Worm (Caenorhabditis elegans) whole organism, L4 larva: Measurements from ENCODE around the gene tmem-218.
A peak's percentile ranks its signal among the peaks of the same experiment; 100 is the strongest.

Source experiments
- F26F4.8 ChIP-seq: fragments of 200-800 bp; sonication (Bioruptor generic); conservative IDR thresholded peaks from 2 replicates; pipeline ENCODE4 v1.3.6; 2022; ENCODE audit warnings: missing genetic modification characterization, missing compliant biosample characterization
- F44E2.7 ChIP-seq: fragments of 200-800 bp; sonication (Bioruptor generic); IDR thresholded peaks from 2 replicates; pipeline ENCODE4 v2.1.2; 2022; ENCODE audit warnings: missing genetic modification characterization, missing compliant biosample characterization
- T20F7.1 ChIP-seq: fragments of 200-800 bp; sonication (Bioruptor generic); optimal IDR thresholded peaks from 2 replicates; lab custom pipeline; 2018; ENCODE audit warnings: mild to moderate bottlenecking, missing genetic modification characterization, missing compliant biosample characterization
- T26A8.4 ChIP-seq: fragments of 200-800 bp; sonication (Bioruptor generic); IDR thresholded peaks from 2 replicates; pipeline ENCODE4 v1.3.6; 2022; ENCODE audit warnings: missing genetic modification characterization, missing compliant biosample characterization
- Y105C5A.15 ChIP-seq: fragments of 200-800 bp; sonication (Bioruptor generic); IDR thresholded peaks from 2 replicates; pipeline ENCODE4 v1.3.6; 2022; ENCODE audit warnings: missing genetic modification characterization, missing compliant biosample characterization
- aha-1 ChIP-seq: fragments of 150-350 bp; peaks from one replicate; lab custom pipeline; 2014; ENCODE audit warnings: missing biosample characterization, missing genetic modification characterization
- ceh-20 ChIP-seq: fragments of 200-800 bp; sonication (Bioruptor generic); IDR thresholded peaks from 2 replicates; pipeline ENCODE4 v1.3.6; 2022; ENCODE audit warnings: missing genetic modification reagents, missing genetic modification characterization, missing compliant biosample characterization
- cey-2 ChIP-seq: sonication (generic microtip); optimal IDR thresholded peaks from 3 replicates; lab custom pipeline; 2017; ENCODE audit warnings: missing genetic modification characterization, mild to moderate bottlenecking, missing compliant biosample characterization, antibody characterized with exemption, borderline replicate concordance; ENCODE audit not compliant: insufficient read depth
- daf-16 ChIP-seq, 3 experiments: sonication (generic microtip); optimal IDR thresholded peaks; 2 replicates each; lab custom pipeline; 2016 to 2017; ENCODE audit warnings: missing genetic modification characterization in 3 of 3, missing genetic modification reagents in 3 of 3, mild to moderate bottlenecking in 2 of 3, missing compliant biosample characterization in 2 of 3, missing biosample characterization in 1 of 3, moderate library complexity in 1 of 3
- dmd-6 ChIP-seq: fragments of 200-800 bp; sonication (Bioruptor generic); IDR thresholded peaks from 2 replicates; pipeline ENCODE4 v1.3.6; 2022; ENCODE audit warnings: missing genetic modification reagents, missing genetic modification characterization, missing compliant biosample characterization
- dmd-8 ChIP-seq: fragments of 200-800 bp; sonication (Bioruptor generic); IDR thresholded peaks from 2 replicates; pipeline ENCODE4 v1.3.6; 2022; ENCODE audit warnings: missing genetic modification characterization, missing compliant biosample characterization
- dmd-9 ChIP-seq: fragments of 200-800 bp; sonication (Bioruptor generic); IDR thresholded peaks from 2 replicates; pipeline ENCODE4 v1.3.6; 2022; ENCODE audit warnings: missing genetic modification reagents, missing genetic modification characterization, missing compliant biosample characterization
- dve-1 ChIP-seq: sonication (generic microtip); optimal IDR thresholded peaks from 2 replicates; lab custom pipeline; 2017; ENCODE audit warnings: antibody characterized with exemption, mild to moderate bottlenecking, missing genetic modification characterization, missing compliant biosample characterization; ENCODE audit not compliant: insufficient read depth
- fos-1 ChIP-seq: fragments of 150-350 bp; optimal IDR thresholded peaks from 2 replicates; lab custom pipeline; 2014; ENCODE audit warnings: missing biosample characterization, missing genetic modification characterization
- hif-1 ChIP-seq, 2 experiments: sonication (generic microtip); optimal IDR thresholded peaks; 2 replicates each; lab custom pipeline; 2016 to 2017; ENCODE audit warnings: missing compliant biosample characterization in 2 of 2, missing genetic modification characterization in 2 of 2, missing genetic modification reagents in 2 of 2, missing genotype in 2 of 2, mild to moderate bottlenecking in 1 of 2
- hlh-11 ChIP-seq: fragments of 200-800 bp; sonication (Bioruptor generic); optimal IDR thresholded peaks from 2 replicates; lab custom pipeline; 2018; ENCODE audit warnings: mild to moderate bottlenecking, missing genetic modification characterization, missing compliant biosample characterization
- hlh-30 ChIP-seq: sonication (generic microtip); optimal IDR thresholded peaks from 2 replicates; lab custom pipeline; 2017; ENCODE audit warnings: antibody characterized with exemption, mild to moderate bottlenecking, missing genetic modification characterization, missing compliant biosample characterization; ENCODE audit not compliant: insufficient read depth
- hmg-1.1 ChIP-seq: fragments of 200-800 bp; sonication (Bioruptor generic); IDR thresholded peaks from 2 replicates; pipeline ENCODE4 v1.3.6; 2022; ENCODE audit warnings: missing genetic modification reagents, missing genetic modification characterization, missing compliant biosample characterization
- jun-1 ChIP-seq: fragments of 150-350 bp; optimal IDR thresholded peaks from 2 replicates; lab custom pipeline; 2014; ENCODE audit warnings: missing biosample characterization, missing genetic modification reagents, missing genetic modification characterization
- lir-3 ChIP-seq: sonication (generic microtip); optimal IDR thresholded peaks from 2 replicates; lab custom pipeline; 2016; ENCODE audit warnings: mild to moderate bottlenecking, missing genetic modification characterization, missing compliant biosample characterization
- lsy-2 ChIP-seq, 2 experiments: fragments of 150-350 bp in 1 of 2; sonication (generic microtip) in 1 of 2; optimal IDR thresholded peaks; 2 replicates each; lab custom pipeline; 2014 to 2017; ENCODE audit warnings: missing biosample characterization in 2 of 2, missing genetic modification characterization in 2 of 2
- mdl-1 ChIP-seq, 2 experiments: fragments of 150-350 bp in 1 of 2; sonication (generic microtip) in 1 of 2; optimal IDR thresholded peaks; 2 replicates each; lab custom pipeline; 2014 to 2017; ENCODE audit warnings: missing biosample characterization in 2 of 2, missing genetic modification characterization in 2 of 2
- mep-1 ChIP-seq: fragments of 150-350 bp; sonication (generic microtip); optimal IDR thresholded peaks from 3 replicates; lab custom pipeline; 2014; ENCODE audit warnings: missing biosample characterization, missing genetic modification characterization
- mes-2 ChIP-seq: sonication (generic microtip); optimal IDR thresholded peaks from 2 replicates; lab custom pipeline; 2016; ENCODE audit warnings: missing genotype, mild to moderate bottlenecking, missing genetic modification characterization, missing compliant biosample characterization; ENCODE audit not compliant: poor library complexity, severe bottlenecking
- nhr-28 ChIP-seq: fragments of 150-350 bp; optimal IDR thresholded peaks from 2 replicates; lab custom pipeline; 2014; ENCODE audit warnings: missing biosample characterization, missing genetic modification characterization
- nhr-41 ChIP-seq: fragments of 200-800 bp; sonication (Bioruptor generic); IDR thresholded peaks from 2 replicates; pipeline ENCODE4 v1.3.6; 2022; ENCODE audit warnings: missing genetic modification reagents, missing genetic modification characterization, missing compliant biosample characterization
- nhr-48 ChIP-seq: sonication (generic microtip); optimal IDR thresholded peaks from 2 replicates; lab custom pipeline; 2016; ENCODE audit warnings: mild to moderate bottlenecking, missing genetic modification characterization, missing compliant biosample characterization
- nhr-76 ChIP-seq: fragments of 150-350 bp; optimal IDR thresholded peaks from 2 replicates; lab custom pipeline; 2014; ENCODE audit warnings: missing biosample characterization, missing genetic modification characterization
- nhr-77 ChIP-seq: fragments of 150-350 bp; optimal IDR thresholded peaks from 2 replicates; lab custom pipeline; 2014; ENCODE audit warnings: missing biosample characterization, missing genetic modification characterization
- pha-4 ChIP-seq, 2 experiments: fragments of 150-350 bp in 1 of 2; fragments of 200-800 bp in 1 of 2; sonication (Bioruptor generic) in 1 of 2; IDR thresholded peaks in 1 of 2; optimal IDR thresholded peaks in 1 of 2; 2 replicates each; pipeline versions ENCODE4 v1.3.6 to Lab custom; 2014 to 2022; ENCODE audit warnings: missing genetic modification characterization in 2 of 2, missing genetic modification reagents in 2 of 2, missing biosample characterization in 1 of 2, missing compliant biosample characterization in 1 of 2
- pqm-1 ChIP-seq: sonication (generic microtip); optimal IDR thresholded peaks from 2 replicates; lab custom pipeline; 2017; ENCODE audit warnings: missing biosample characterization, missing genetic modification characterization
- sdz-12 ChIP-seq: fragments of 200-800 bp; sonication (Bioruptor generic); optimal IDR thresholded peaks from 2 replicates; lab custom pipeline; 2018; ENCODE audit warnings: mild to moderate bottlenecking, missing genetic modification characterization, missing compliant biosample characterization
- tra-1 ChIP-seq: fragments of 200-800 bp; sonication (Bioruptor generic); IDR thresholded peaks from 2 replicates; pipeline ENCODE4 v1.3.6; 2022; ENCODE audit warnings: missing genetic modification reagents, missing genetic modification characterization, missing compliant biosample characterization
- unc-62 ChIP-seq, 3 experiments: fragments of 150-350 bp in 1 of 3; sonication (generic microtip); optimal IDR thresholded peaks in 2 of 3; peaks in 1 of 3; 1 replicate in 1 of 3; 2 replicates in 2 of 3; lab custom pipeline; 2014 to 2017; ENCODE audit warnings: missing biosample characterization in 3 of 3, missing genetic modification characterization in 3 of 3, missing genetic modification reagents in 3 of 3, missing genotype in 1 of 3
- vab-7 ChIP-seq: fragments of 200-800 bp; sonication (Bioruptor generic); IDR thresholded peaks from 2 replicates; pipeline ENCODE4 v1.3.6; 2022; ENCODE audit warnings: missing genetic modification reagents, missing genetic modification characterization, missing compliant biosample characterization
- ztf-11 ChIP-seq: fragments of 150-350 bp; optimal IDR thresholded peaks from 2 replicates; lab custom pipeline; 2014; ENCODE audit warnings: missing biosample characterization, missing genetic modification characterization
- ztf-7 ChIP-seq: fragments of 150-350 bp; optimal IDR thresholded peaks from 2 replicates; lab custom pipeline; 2014; ENCODE audit warnings: missing biosample characterization, missing genetic modification characterization

The tmem-218 gene

ce11 chrX:17630888-17631287 is 18.6 kb upstream of the tmem-218 start (continued):
- TF ChIP-seq cey-2 (tag; lab: Kevin White, UChicago) (no peak), nhr-41 (GFP tag; lab: Robert Waterston, UW) (peak; percentile 76; the same call in 1 of the 2 replicates), T20F7.1 (GFP tag; lab: Kevin White, UChicago) (no peak), pqm-1 (peak; percentile 30), dmd-8 (GFP tag; lab: Robert Waterston, UW) (no peak), hmg-1.1 (GFP tag; lab: Robert Waterston, UW) (peak; percentile 42; the same call in 1 of the 2 replicates), T26A8.4 (peak; percentile 55; the same call in 1 of the 2 replicates), F26F4.8 (no peak), ztf-7 (no peak), nhr-77 (tag; lab: Kevin White, UChicago) (peak; percentile 34), dmd-9 (GFP tag; lab: Robert Waterston, UW) (0 out of 2 replicates have a peak, but pooled peaks have one; percentile 10), tra-1 (GFP tag; lab: Robert Waterston, UW) (peak; percentile 80), jun-1 (tag; lab: Kevin White, UChicago) (no peak), F44E2.7 (GFP tag; lab: Robert Waterston, UW) (no peak), hlh-30 (tag; lab: Kevin White, UChicago) (peak; percentile 90)

- TF ChIP-seq mes-2 (tag; lab: Kevin White, UChicago) = peak; percentile 45
- no peak for TF ChIP-seq vab-7
- peak in 1 of 2 experiments; percentile 15 for TF ChIP-seq daf-16 (GFP tag; optimal IDR thresholded peaks at IDR 0.05; lab: Kevin White, UChicago)
- peak; percentile 28 for TF ChIP-seq daf-16 (tag; optimal IDR thresholded peaks at IDR 0.05; lab: Kevin White, UChicago)
- TF ChIP-seq dmd-6 (GFP tag; lab: Robert Waterston, UW) = peak; percentile 25; the same call in 1 of the 2 replicates
- TF ChIP-seq unc-62 (GFP tag; optimal IDR thresholded peaks at IDR 0.05 in 1 of 2; lab: Kevin White, UChicago) = no peak
- no peak for TF ChIP-seq unc-62 (tag; optimal IDR thresholded peaks at IDR 0.05; lab: Kevin White, UChicago)
- no peak for TF ChIP-seq pha-4 (GFP tag; IDR thresholded peaks at IDR 0.05; lab: Robert Waterston, UW)
- peak; percentile 3 for TF ChIP-seq pha-4 (tag; optimal IDR thresholded peaks at IDR 0.05; lab: Kevin White, UChicago)
- TF ChIP-seq fos-1 (tag; lab: Kevin White, UChicago) = no peak
- 0 out of 2 replicates have a peak, but pooled peaks have one; percentile 10 for TF ChIP-seq ceh-20
- no peak for TF ChIP-seq ztf-11
- peak; percentile 13 for TF ChIP-seq nhr-28 (tag; lab: Kevin White, UChicago)
- peak; percentile 45 for TF ChIP-seq dve-1 (tag; lab: Kevin White, UChicago)
- peak in 1 of 2 experiments; percentile 73 for TF ChIP-seq hif-1 (tag; optimal IDR thresholded peaks at IDR 0.05; lab: Kevin White, UChicago)
- TF ChIP-seq sdz-12 (GFP tag; lab: Kevin White, UChicago) = no peak
- TF ChIP-seq mep-1 (tag; lab: Kevin White, UChicago) = peak; percentile 29
- peak in 1 of 2 experiments; percentile 61 for TF ChIP-seq mdl-1 (tag; optimal IDR thresholded peaks at IDR 0.05; lab: Kevin White, UChicago)
- TF ChIP-seq nhr-76 = no peak
- peak in 1 of 2 experiments; percentile 31 for TF ChIP-seq lsy-2 (tag; optimal IDR thresholded peaks at IDR 0.05; lab: Kevin White, UChicago)
- peak; percentile 37 for TF ChIP-seq nhr-77 (tag; lab: Kevin White, UChicago)
- peak; percentile 81 for TF ChIP-seq hlh-30 (tag; lab: Kevin White, UChicago)
- no peak for TF ChIP-seq lir-3 (tag; lab: Kevin White, UChicago)
- TF ChIP-seq aha-1 = peak; percentile 87
- TF ChIP-seq hmg-1.1 (GFP tag; lab: Robert Waterston, UW) = peak; percentile 50; the same call in 1 of the 2 replicates
- no peak for TF ChIP-seq cey-2 (tag; lab: Kevin White, UChicago)
- no peak for TF ChIP-seq Y105C5A.15 (GFP tag; lab: Robert Waterston, UW)
- peak; percentile 47 for TF ChIP-seq hlh-11 (tag; lab: Kevin White, UChicago)
- no peak for TF ChIP-seq nhr-48 (tag; lab: Kevin White, UChicago)
Observed at ce11 chrX:17631703-17632102, 17.8 kb upstream of the tmem-218 start.
